Fruit fly (Drosophila melanogaster) whole organism, embryonic: Measurements from ENCODE around the gene Atg18b.

Experiments used
- Abd-B ChIP-seq: fragments of 200-800 bp; sonication (Bioruptor generic); optimal IDR thresholded peaks from 2 replicates; lab custom pipeline; 2018; ENCODE audit warnings: missing biosample characterization, mild to moderate bottlenecking, missing genetic modification characterization, moderate library complexity
- CG10147 ChIP-seq: fragments of 200-800 bp; sonication (Bioruptor generic); optimal IDR thresholded peaks from 2 replicates; lab custom pipeline; 2019; ENCODE audit warnings: missing biosample characterization, mild to moderate bottlenecking, missing genetic modification characterization, moderate library complexity
- CG10462 ChIP-seq: fragments of 200-800 bp; sonication (Bioruptor generic); optimal IDR thresholded peaks from 2 replicates; lab custom pipeline; 2016; ENCODE audit warnings: missing biosample characterization, missing genetic modification characterization
- CG12299 ChIP-seq: fragments of 200-800 bp; sonication (Bioruptor generic); optimal IDR thresholded peaks from 2 replicates; lab custom pipeline; 2018; ENCODE audit warnings: missing biosample characterization, mild to moderate bottlenecking, missing genetic modification characterization
- CG12391 ChIP-seq: fragments of 200-800 bp; sonication (Bioruptor generic); optimal IDR thresholded peaks from 3 replicates; lab custom pipeline; 2018; ENCODE audit warnings: missing biosample characterization, mild to moderate bottlenecking, missing genetic modification characterization, moderate library complexity
- CG12659 ChIP-seq: fragments of 200-800 bp; sonication (Bioruptor generic); optimal IDR thresholded peaks from 3 replicates; lab custom pipeline; 2017; ENCODE audit warnings: mild to moderate bottlenecking, missing biosample characterization, missing genetic modification reagents, missing genetic modification characterization
- CG12769 ChIP-seq: fragments of 200-800 bp; sonication (Bioruptor generic); optimal IDR thresholded peaks from 2 replicates; lab custom pipeline; 2019; ENCODE audit warnings: missing biosample characterization, mild to moderate bottlenecking, missing genetic modification characterization, moderate library complexity
- CG13287 ChIP-seq: fragments of 200-800 bp; sonication (Bioruptor generic); IDR thresholded peaks from 2 replicates; pipeline ENCODE4 v1.3.6; 2022; ENCODE audit warnings: missing biosample characterization, missing genetic modification characterization; ENCODE audit not compliant: partially characterized antibody
- CG13424 ChIP-seq: fragments of 200-800 bp; sonication (Bioruptor generic); optimal IDR thresholded peaks from 2 replicates; lab custom pipeline; 2019; ENCODE audit warnings: missing biosample characterization, mild to moderate bottlenecking, missing genetic modification characterization, moderate library complexity
- CG13894 ChIP-seq: fragments of 200-800 bp; sonication (Bioruptor generic); optimal IDR thresholded peaks from 3 replicates; lab custom pipeline; 2018; ENCODE audit warnings: missing biosample characterization, mild to moderate bottlenecking, missing genetic modification characterization, moderate library complexity
- CG14014 ChIP-seq: fragments of 200-800 bp; sonication (Bioruptor generic); IDR thresholded peaks from 2 replicates; pipeline ENCODE4 v1.3.6; 2022; ENCODE audit warnings: missing biosample characterization, missing genetic modification characterization
- CG15073 ChIP-seq: fragments of 200-800 bp; sonication (Bioruptor generic); optimal IDR thresholded peaks from 2 replicates; lab custom pipeline; 2016; ENCODE audit warnings: missing biosample characterization, missing genetic modification characterization
- CG15514 ChIP-seq: fragments of 200-800 bp; sonication (Bioruptor generic); optimal IDR thresholded peaks from 3 replicates; lab custom pipeline; 2017; ENCODE audit warnings: missing biosample characterization, missing genetic modification characterization, mild to moderate bottlenecking, moderate library complexity, missing genetic modification reagents
- CG1603 ChIP-seq: fragments of 200-800 bp; sonication (Bioruptor generic); optimal IDR thresholded peaks from 2 replicates; lab custom pipeline; 2019; ENCODE audit warnings: missing biosample characterization, mild to moderate bottlenecking, missing genetic modification characterization, moderate library complexity
- CG16813 ChIP-seq: fragments of 200-800 bp; sonication (Bioruptor generic); IDR thresholded peaks from 3 replicates; pipeline ENCODE4 v1.3.6; 2022; ENCODE audit warnings: missing biosample characterization, missing genetic modification characterization; ENCODE audit not compliant: partially characterized antibody
- CG16815 ChIP-seq: fragments of 200-800 bp; sonication (Bioruptor generic); optimal IDR thresholded peaks from 3 replicates; lab custom pipeline; 2017; ENCODE audit warnings: missing biosample characterization, mild to moderate bottlenecking, missing genetic modification characterization
- CG16863 ChIP-seq: fragments of 200-800 bp; sonication (Bioruptor generic); optimal IDR thresholded peaks from 3 replicates; lab custom pipeline; 2016; ENCODE audit warnings: missing biosample characterization, missing genetic modification characterization
- CG17802 ChIP-seq: fragments of 200-800 bp; sonication (Bioruptor generic); optimal IDR thresholded peaks from 2 replicates; lab custom pipeline; 2018; ENCODE audit warnings: missing biosample characterization, mild to moderate bottlenecking, missing genetic modification characterization, moderate library complexity
- CG17829 ChIP-seq: fragments of 200-800 bp; optimal IDR thresholded peaks from 2 replicates; lab custom pipeline; 2019; ENCODE audit warnings: missing biosample characterization, mild to moderate bottlenecking, missing genetic modification characterization, moderate library complexity
- CG2120 ChIP-seq: fragments of 200-800 bp; sonication (Bioruptor generic); optimal IDR thresholded peaks from 3 replicates; lab custom pipeline; 2016; ENCODE audit warnings: missing biosample characterization, missing genetic modification characterization
- CG3163 ChIP-seq: fragments of 200-800 bp; sonication (Bioruptor generic); optimal IDR thresholded peaks from 3 replicates; lab custom pipeline; 2016; ENCODE audit warnings: missing biosample characterization, missing genetic modification characterization
- CG33213 ChIP-seq: fragments of 200-800 bp; sonication (Bioruptor generic); optimal IDR thresholded peaks from 3 replicates; lab custom pipeline; 2016; ENCODE audit warnings: missing biosample characterization, missing genetic modification characterization
- CG43689 ChIP-seq: fragments of 200-800 bp; sonication (Bioruptor generic); IDR thresholded peaks from 2 replicates; pipeline ENCODE4 v1.3.6; 2022; ENCODE audit warnings: missing biosample characterization, missing genetic modification characterization
- CG4854 ChIP-seq: fragments of 200-800 bp; sonication (Bioruptor generic); optimal IDR thresholded peaks from 2 replicates; lab custom pipeline; 2016; ENCODE audit warnings: missing biosample characterization, missing genetic modification characterization, inconsistent platforms
- CG6683 ChIP-seq: fragments of 200-800 bp; sonication (Bioruptor generic); optimal IDR thresholded peaks from 2 replicates; lab custom pipeline; 2017; ENCODE audit warnings: missing biosample characterization, mild to moderate bottlenecking, missing genetic modification characterization, missing genetic modification reagents
- CG9932 ChIP-seq: fragments of 200-800 bp; sonication (Bioruptor generic); IDR thresholded peaks from 2 replicates; pipeline ENCODE4 v1.3.6; 2022; ENCODE audit warnings: missing biosample characterization, missing genetic modification characterization
- D ChIP-seq, 2 experiments: fragments of 200-800 bp in 1 of 2; fragments of >200 bp in 1 of 2; sonication (Bioruptor generic) in 1 of 2; optimal IDR thresholded peaks; 2 replicates in 1 of 2; 3 replicates in 1 of 2; lab custom pipeline; 2017; ENCODE audit warnings: mild to moderate bottlenecking in 1 of 2, missing biosample characterization in 1 of 2, missing genetic modification characterization in 1 of 2, missing genetic modification reagents in 1 of 2
- HmgZ ChIP-seq: fragments of 200-800 bp; sonication (Bioruptor generic); optimal IDR thresholded peaks from 2 replicates; lab custom pipeline; 2018; ENCODE audit warnings: missing biosample characterization, mild to moderate bottlenecking, missing genetic modification characterization
- Lhr ChIP-seq: fragments of 200-800 bp; sonication (Bioruptor generic); optimal IDR thresholded peaks from 3 replicates; lab custom pipeline; 2017; ENCODE audit warnings: mild to moderate bottlenecking, missing biosample characterization, missing genetic modification reagents, missing genetic modification characterization
- MBD-R2 ChIP-seq: fragments of 200-800 bp; sonication (Bioruptor generic); IDR thresholded peaks from 2 replicates; pipeline ENCODE4 v1.3.6; 2022; ENCODE audit warnings: missing biosample characterization, missing genetic modification characterization
- NC2α ChIP-seq: fragments of 200-800 bp; sonication (Bioruptor generic); optimal IDR thresholded peaks from 2 replicates; lab custom pipeline; 2016; ENCODE audit warnings: missing biosample characterization, missing genetic modification characterization
- NfI ChIP-seq: fragments of 200-800 bp; sonication (Bioruptor generic); optimal IDR thresholded peaks from 3 replicates; lab custom pipeline; 2018; ENCODE audit warnings: missing biosample characterization, mild to moderate bottlenecking, missing genetic modification characterization, moderate library complexity
- Ptx1 ChIP-seq: fragments of 200-800 bp; sonication (Bioruptor generic); IDR thresholded peaks from 2 replicates; pipeline ENCODE4 v1.3.6; 2022; ENCODE audit warnings: missing biosample characterization, missing genetic modification characterization
- Scr ChIP-seq: fragments of 200-800 bp; sonication (Bioruptor generic); IDR thresholded peaks from 2 replicates; pipeline ENCODE4 v1.3.6; 2022; ENCODE audit warnings: missing biosample characterization, missing genetic modification characterization; ENCODE audit not compliant: partially characterized antibody
- Sin3A ChIP-seq: fragments of >200 bp; optimal IDR thresholded peaks from 2 replicates; lab custom pipeline; 2018
- Sry-δ ChIP-seq: fragments of 200-800 bp; sonication (Bioruptor generic); optimal IDR thresholded peaks from 2 replicates; lab custom pipeline; 2016; ENCODE audit warnings: missing biosample characterization, missing genetic modification characterization
- btn ChIP-seq: fragments of 200-800 bp; sonication (Bioruptor generic); optimal IDR thresholded peaks from 2 replicates; lab custom pipeline; 2016; ENCODE audit warnings: missing biosample characterization, missing genetic modification characterization
- chm ChIP-seq: fragments of 200-800 bp; sonication (Bioruptor generic); IDR thresholded peaks from 2 replicates; pipeline ENCODE4 v1.3.6; 2022; ENCODE audit warnings: missing biosample characterization, missing genetic modification characterization
- danr ChIP-seq: fragments of 200-800 bp; sonication (Bioruptor generic); IDR thresholded peaks from 2 replicates; pipeline ENCODE4 v1.3.6; 2022; ENCODE audit warnings: missing biosample characterization, missing genetic modification characterization
- dpn ChIP-seq, 2 experiments: fragments of 200-800 bp; sonication (Bioruptor generic); optimal IDR thresholded peaks; 3 replicates each; lab custom pipeline; 2016; ENCODE audit warnings: missing biosample characterization in 2 of 2, missing genetic modification characterization in 2 of 2
- inv ChIP-seq: fragments of 200-800 bp; sonication (Bioruptor generic); IDR thresholded peaks from 2 replicates; pipeline ENCODE4 v1.3.6; 2022; ENCODE audit warnings: missing biosample characterization, missing genetic modification characterization; ENCODE audit not compliant: partially characterized antibody
- jing ChIP-seq: fragments of 200-800 bp; sonication (Bioruptor generic); optimal IDR thresholded peaks from 2 replicates; lab custom pipeline; 2018; ENCODE audit warnings: missing biosample characterization, mild to moderate bottlenecking, missing genetic modification characterization
- lmd ChIP-seq: fragments of 200-800 bp; sonication (Bioruptor generic); IDR thresholded peaks from 2 replicates; pipeline ENCODE4 v1.3.6; 2022; ENCODE audit warnings: missing biosample characterization, missing genetic modification characterization
- mld ChIP-seq: fragments of 200-800 bp; sonication (Bioruptor generic); IDR thresholded peaks from 3 replicates; pipeline ENCODE4 v1.3.6; 2022; ENCODE audit warnings: missing biosample characterization, missing genetic modification characterization; ENCODE audit not compliant: partially characterized antibody
- nmo ChIP-seq: fragments of 200-800 bp; sonication (Bioruptor generic); optimal IDR thresholded peaks from 2 replicates; lab custom pipeline; 2018; ENCODE audit warnings: missing biosample characterization, mild to moderate bottlenecking, missing genetic modification characterization, moderate library complexity
- pum ChIP-seq: fragments of 200-800 bp; sonication (Bioruptor generic); optimal IDR thresholded peaks from 2 replicates; lab custom pipeline; 2016; ENCODE audit warnings: missing biosample characterization, missing genetic modification characterization
- sd ChIP-seq: fragments of 200-800 bp; sonication (Bioruptor generic); optimal IDR thresholded peaks from 3 replicates; lab custom pipeline; 2018; ENCODE audit warnings: missing biosample characterization, mild to moderate bottlenecking, missing genetic modification characterization, moderate library complexity
- slp2 ChIP-seq: fragments of 200-800 bp; sonication (Bioruptor generic); optimal IDR thresholded peaks from 2 replicates; lab custom pipeline; 2016; ENCODE audit warnings: missing biosample characterization, missing genetic modification characterization
- tll ChIP-seq, 2 experiments: fragments of 200-800 bp in 1 of 2; fragments of >200 bp in 1 of 2; sonication (Bioruptor generic) in 1 of 2; optimal IDR thresholded peaks; 2 replicates each; lab custom pipeline; 2017 to 2019; ENCODE audit warnings: missing biosample characterization in 2 of 2, missing genetic modification characterization in 2 of 2, mild to moderate bottlenecking in 1 of 2, moderate library complexity in 1 of 2

Gene Atg18b

dm6 chr2L:21221114-21221578, 774 bp upstream of the Atg18b start, which contains the start of gene CG8677 (continued):
- TF ChIP-seq pum (GFP tag; lab: Kevin White, UChicago) (no peak), tll (GFP tag; optimal IDR thresholded peaks at IDR 0.05; lab: Kevin White, UChicago) (no peak), CG33213 (GFP tag; lab: Kevin White, UChicago) (peak; percentile 81), CG1603 (tag; lab: Kevin White, UChicago) (peak; percentile 78), btn (GFP tag; lab: Kevin White, UChicago) (no peak), CG10462 (GFP tag; lab: Kevin White, UChicago) (no peak), CG3163 (GFP tag; lab: Kevin White, UChicago) (no peak), Sry-δ (GFP tag; lab: Kevin White, UChicago) (peak; percentile 14), CG14014 (GFP tag; lab: Robert Waterston, UW) (0 out of 2 replicates have a peak, but pooled peaks have one; percentile 20), CG13894 (tag; lab: Kevin White, UChicago) (no peak), HmgZ (tag; lab: Kevin White, UChicago) (peak; percentile 57), CG15073 (GFP tag; lab: Kevin White, UChicago) (no peak), mld (GFP tag; lab: Robert Waterston, UW) (no peak), CG13287 (peak; percentile 30; the same call in 1 of the 2 replicates), CG12659 (GFP tag; lab: Kevin White, UChicago) (peak; percentile 71), jing (GFP tag; lab: Kevin White, UChicago) (no peak), CG12769 (tag; lab: Kevin White, UChicago) (no peak), nmo (GFP tag; lab: Kevin White, UChicago) (peak; percentile 19), danr (peak; percentile 15; the same call in 1 of the 2 replicates), Ptx1 (GFP tag; lab: Robert Waterston, UW) (0 out of 2 replicates have a peak, but pooled peaks have one; percentile 22), CG12299 (peak; percentile 13), dpn (GFP tag; optimal IDR thresholded peaks at IDR 0.05; lab: Kevin White, UChicago) (peak in 1 of 2 experiments; percentile 1), CG4854 (GFP tag; lab: Kevin White, UChicago) (no peak), NfI (GFP tag; lab: Kevin White, UChicago) (no peak), CG10147 (no peak), CG16815 (GFP tag; lab: Kevin White, UChicago) (no peak), sd (tag; lab: Kevin White, UChicago) (no peak), CG43689 (no peak), NC2α (GFP tag; lab: Kevin White, UChicago) (no peak), CG17829 (tag; lab: Kevin White, UChicago) (peak; percentile 47), CG15514 (GFP tag; lab: Kevin White, UChicago) (peak; percentile 98), Abd-B (no peak), CG17802 (tag; lab: Kevin White, UChicago) (no peak), CG12391 (peak; percentile 51), CG6683 (GFP tag; lab: Kevin White, UChicago) (no peak), Sin3A (peak; percentile 54), chm (GFP tag; lab: Robert Waterston, UW) (0 out of 2 replicates have a peak, but pooled peaks have one; percentile 39), Lhr (GFP tag; lab: Kevin White, UChicago) (peak; percentile 84), CG16863 (no peak), MBD-R2 (GFP tag; lab: Robert Waterston, UW) (peak; percentile 65), Scr (no peak; the same call in 1 of the 2 replicates), CG9932 (peak; percentile 49), lmd (GFP tag; lab: Robert Waterston, UW) (no peak), D (optimal IDR thresholded peaks at IDR 0.05; lab: Kevin White, UChicago) (no peak), D (GFP tag; optimal IDR thresholded peaks at IDR 0.05; lab: Kevin White, UChicago) (no peak), inv (GFP tag; lab: Robert Waterston, UW) (no peak), slp2 (GFP tag; lab: Kevin White, UChicago) (no peak), CG16813 (GFP tag; lab: Robert Waterston, UW) (0 out of 3 replicates have a peak, but pooled peaks have one; percentile 36), CG2120 (GFP tag; lab: Kevin White, UChicago) (no peak), CG13424 (peak; percentile 12)
